Worm (Caenorhabditis elegans) whole organism, L4 larva: ENCODE results near the gene C18E9.5.

ENCODE experiments used
- F37D6.2 ChIP-seq: sonication (generic microtip); optimal IDR thresholded peaks from 2 replicates; lab custom pipeline; 2016; ENCODE audit warnings: mild to moderate bottlenecking, missing genetic modification characterization, missing compliant biosample characterization
- T26A8.4 ChIP-seq: fragments of 200-800 bp; sonication (Bioruptor generic); IDR thresholded peaks from 2 replicates; pipeline ENCODE4 v1.3.6; 2022; ENCODE audit warnings: missing genetic modification characterization, missing compliant biosample characterization
- Y5F2A.4 ChIP-seq: fragments of 200-800 bp; sonication (Bioruptor generic); optimal IDR thresholded peaks from 2 replicates; lab custom pipeline; 2018; ENCODE audit warnings: mild to moderate bottlenecking, missing genetic modification characterization, missing compliant biosample characterization
- Y75B8A.6 ChIP-seq: fragments of 200-800 bp; sonication (Bioruptor generic); IDR thresholded peaks from 2 replicates; pipeline ENCODE4 v1.3.6; 2022; ENCODE audit warnings: missing genetic modification reagents, missing genetic modification characterization, missing compliant biosample characterization
- ZK546.5 ChIP-seq, 2 experiments: sonication (generic microtip); optimal IDR thresholded peaks; 2 replicates each; lab custom pipeline; 2017; ENCODE audit warnings: missing biosample characterization in 2 of 2, missing genetic modification characterization in 2 of 2
- aha-1 ChIP-seq: fragments of 150-350 bp; peaks from one replicate; lab custom pipeline; 2014; ENCODE audit warnings: missing biosample characterization, missing genetic modification characterization
- ceh-44 ChIP-seq: fragments of 200-800 bp; sonication (Bioruptor generic); IDR thresholded peaks from 2 replicates; pipeline ENCODE4 v1.3.6; 2022; ENCODE audit warnings: missing genetic modification reagents, missing genetic modification characterization, missing compliant biosample characterization
- ces-1 ChIP-seq: fragments of 150-350 bp; sonication (generic microtip); optimal IDR thresholded peaks from 4 replicates; lab custom pipeline; 2014; ENCODE audit warnings: missing biosample characterization, missing genetic modification reagents, missing genetic modification characterization
- daf-12 ChIP-seq: fragments of 150-350 bp; optimal IDR thresholded peaks from 2 replicates; lab custom pipeline; 2014; ENCODE audit warnings: missing biosample characterization, missing genetic modification reagents, missing genetic modification characterization
- daf-16 ChIP-seq, 3 experiments: sonication (generic microtip); optimal IDR thresholded peaks; 2 replicates each; lab custom pipeline; 2016 to 2017; ENCODE audit warnings: missing genetic modification characterization in 3 of 3, missing genetic modification reagents in 3 of 3, mild to moderate bottlenecking in 2 of 3, missing compliant biosample characterization in 2 of 3, missing biosample characterization in 1 of 3, moderate library complexity in 1 of 3
- daf-8 ChIP-seq: fragments of 200-800 bp; sonication (Bioruptor generic); IDR thresholded peaks from 2 replicates; pipeline ENCODE4 v1.3.6; 2022; ENCODE audit warnings: missing genetic modification characterization, missing compliant biosample characterization
- egl-27 ChIP-seq: sonication (generic microtip); optimal IDR thresholded peaks from 3 replicates; lab custom pipeline; 2017; ENCODE audit warnings: missing biosample characterization, missing genetic modification reagents, missing genetic modification characterization
- egl-43 ChIP-seq: fragments of 200-800 bp; sonication (Bioruptor generic); IDR thresholded peaks from 2 replicates; pipeline ENCODE4 v1.3.6; 2022; ENCODE audit warnings: missing genetic modification reagents, missing genetic modification characterization, missing compliant biosample characterization
- hlh-11 ChIP-seq: fragments of 200-800 bp; sonication (Bioruptor generic); optimal IDR thresholded peaks from 2 replicates; lab custom pipeline; 2018; ENCODE audit warnings: mild to moderate bottlenecking, missing genetic modification characterization, missing compliant biosample characterization
- lin-13 ChIP-seq: fragments of 150-350 bp; optimal IDR thresholded peaks from 2 replicates; lab custom pipeline; 2014; ENCODE audit warnings: missing biosample characterization, missing genetic modification reagents, missing genetic modification characterization
- lsy-2 ChIP-seq, 2 experiments: fragments of 150-350 bp in 1 of 2; sonication (generic microtip) in 1 of 2; optimal IDR thresholded peaks; 2 replicates each; lab custom pipeline; 2014 to 2017; ENCODE audit warnings: missing biosample characterization in 2 of 2, missing genetic modification characterization in 2 of 2
- madf-9 ChIP-seq: fragments of 200-800 bp; sonication (Bioruptor generic); conservative IDR thresholded peaks from 2 replicates; pipeline ENCODE4 v1.3.6; 2022; ENCODE audit warnings: missing genetic modification reagents, missing genetic modification characterization, missing compliant biosample characterization
- mdt-29 ChIP-seq: fragments of 200-800 bp; sonication (Bioruptor generic); IDR thresholded peaks from 2 replicates; pipeline ENCODE4 v1.3.6; 2022; ENCODE audit warnings: missing genetic modification reagents, missing genetic modification characterization, missing compliant biosample characterization
- mes-2 ChIP-seq: sonication (generic microtip); optimal IDR thresholded peaks from 2 replicates; lab custom pipeline; 2016; ENCODE audit warnings: missing genotype, mild to moderate bottlenecking, missing genetic modification characterization, missing compliant biosample characterization; ENCODE audit not compliant: poor library complexity, severe bottlenecking
- nhr-11 ChIP-seq: fragments of 150-350 bp; optimal IDR thresholded peaks from 2 replicates; lab custom pipeline; 2014; ENCODE audit warnings: missing biosample characterization, missing genetic modification characterization
- nhr-111 ChIP-seq: fragments of 200-800 bp; sonication (Bioruptor generic); optimal IDR thresholded peaks from 2 replicates; lab custom pipeline; 2018; ENCODE audit warnings: mild to moderate bottlenecking, missing genetic modification characterization, missing compliant biosample characterization
- nhr-28 ChIP-seq: fragments of 150-350 bp; optimal IDR thresholded peaks from 2 replicates; lab custom pipeline; 2014; ENCODE audit warnings: missing biosample characterization, missing genetic modification characterization
- pha-4 ChIP-seq, 2 experiments: fragments of 150-350 bp in 1 of 2; fragments of 200-800 bp in 1 of 2; sonication (Bioruptor generic) in 1 of 2; IDR thresholded peaks in 1 of 2; optimal IDR thresholded peaks in 1 of 2; 2 replicates each; pipeline versions ENCODE4 v1.3.6 to Lab custom; 2014 to 2022; ENCODE audit warnings: missing genetic modification characterization in 2 of 2, missing genetic modification reagents in 2 of 2, missing biosample characterization in 1 of 2, missing compliant biosample characterization in 1 of 2
- php-3 ChIP-seq: fragments of 200-800 bp; sonication (Bioruptor generic); IDR thresholded peaks from 2 replicates; pipeline ENCODE4 v1.3.6; 2022; ENCODE audit warnings: missing genetic modification reagents, missing genetic modification characterization, missing compliant biosample characterization
- rbr-2 ChIP-seq: sonication (generic microtip); optimal IDR thresholded peaks from 2 replicates; lab custom pipeline; 2016; ENCODE audit warnings: missing genotype, missing genetic modification characterization, missing compliant biosample characterization
- saeg-2 ChIP-seq: fragments of 200-800 bp; sonication (Bioruptor generic); IDR thresholded peaks from 2 replicates; pipeline ENCODE4 v1.3.6; 2022; ENCODE audit warnings: missing genetic modification reagents, missing genetic modification characterization, missing compliant biosample characterization
- sdz-12 ChIP-seq: fragments of 200-800 bp; sonication (Bioruptor generic); optimal IDR thresholded peaks from 2 replicates; lab custom pipeline; 2018; ENCODE audit warnings: mild to moderate bottlenecking, missing genetic modification characterization, missing compliant biosample characterization
- set-16 ChIP-seq: fragments of 200-800 bp; sonication (Bioruptor generic); IDR thresholded peaks from 2 replicates; pipeline ENCODE4 v1.3.6; 2022; ENCODE audit warnings: missing genetic modification reagents, missing genetic modification characterization, missing compliant biosample characterization
- snpc-1.2 ChIP-seq: fragments of 200-800 bp; sonication (Bioruptor generic); IDR thresholded peaks from 2 replicates; pipeline ENCODE4 v1.3.6; 2022; ENCODE audit warnings: missing genetic modification reagents, missing genetic modification characterization, missing compliant biosample characterization
- unc-62 ChIP-seq, 3 experiments: fragments of 150-350 bp in 1 of 3; sonication (generic microtip); optimal IDR thresholded peaks in 2 of 3; peaks in 1 of 3; 1 replicate in 1 of 3; 2 replicates in 2 of 3; lab custom pipeline; 2014 to 2017; ENCODE audit warnings: missing biosample characterization in 3 of 3, missing genetic modification characterization in 3 of 3, missing genetic modification reagents in 3 of 3, missing genotype in 1 of 3
- vab-7 ChIP-seq: fragments of 200-800 bp; sonication (Bioruptor generic); IDR thresholded peaks from 2 replicates; pipeline ENCODE4 v1.3.6; 2022; ENCODE audit warnings: missing genetic modification reagents, missing genetic modification characterization, missing compliant biosample characterization
- zfp-3 ChIP-seq: fragments of 200-800 bp; sonication (Bioruptor generic); conservative IDR thresholded peaks from 2 replicates; pipeline ENCODE4 v1.3.6; 2022; ENCODE audit warnings: missing genetic modification reagents, missing genetic modification characterization, missing compliant biosample characterization
- ztf-11 ChIP-seq: fragments of 150-350 bp; optimal IDR thresholded peaks from 2 replicates; lab custom pipeline; 2014; ENCODE audit warnings: missing biosample characterization, missing genetic modification characterization

Gene C18E9.5

DNA sequence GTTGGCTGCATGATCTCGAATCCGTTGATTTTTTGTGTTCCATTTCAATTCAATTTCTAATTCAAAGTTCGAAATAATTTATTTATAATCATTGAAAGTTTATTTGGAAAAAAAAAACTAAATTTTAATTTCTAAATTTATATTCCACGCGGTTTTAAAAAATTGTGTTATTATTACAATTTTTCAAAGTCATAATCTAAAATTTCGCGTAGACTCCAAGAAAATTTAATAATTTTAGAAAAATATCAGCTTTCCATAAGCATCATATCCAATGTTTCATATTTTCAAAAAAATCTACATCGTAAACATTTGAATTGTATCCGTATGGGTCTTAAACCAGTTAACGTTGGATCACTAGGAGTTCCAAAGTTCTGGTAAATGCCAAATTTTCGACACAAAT lies 30.6 kb downstream of the C18E9.5 start, which contains the start of gene F44G4.5:
F44G4.5 (minus strand) TSS at position 101 of the 400 bp plus-strand sequence.
- no peak for TF ChIP-seq ZK546.5 (tag; optimal IDR thresholded peaks at IDR 0.05; lab: Kevin White, UChicago)
- TF ChIP-seq nhr-111, result no peak
- TF ChIP-seq madf-9 (GFP tag; lab: Robert Waterston, UW), result no peak
- TF ChIP-seq saeg-2, result no peak
- no peak for TF ChIP-seq sdz-12 (GFP tag; lab: Kevin White, UChicago)
- TF ChIP-seq, all 104 proteins: peak for 0

DNA sequence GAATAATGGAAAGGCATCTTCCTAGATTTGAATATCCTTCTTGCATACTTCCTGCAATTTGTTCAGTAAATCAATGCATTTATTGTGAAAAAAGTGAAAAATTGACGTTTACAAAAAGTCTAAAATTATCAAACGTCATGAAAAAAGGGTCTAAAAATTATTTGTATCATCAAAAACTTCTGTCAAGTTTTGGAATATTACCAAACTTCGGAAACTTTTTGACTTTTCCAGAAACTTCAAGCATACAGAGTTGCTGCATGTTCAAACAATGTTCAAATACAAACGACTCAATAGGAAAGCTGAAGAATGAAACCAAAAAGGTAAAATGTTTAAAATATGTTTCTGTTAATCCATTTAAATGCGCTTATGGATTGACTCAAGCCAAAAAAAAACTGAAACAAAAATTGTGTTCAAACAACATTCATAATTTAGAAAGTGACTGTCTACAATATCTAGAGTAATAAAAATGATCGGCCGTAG lies 32.0 kb downstream of the C18E9.5 start, which contains the start of gene F44G4.6:
F44G4.6 (minus strand) TSS at position 51 of the 480 bp plus-strand sequence.
- TF ChIP-seq ztf-11 (no peak), unc-62 (GFP tag; optimal IDR thresholded peaks at IDR 0.05 in 1 of 2; lab: Kevin White, UChicago) (peak in 1 of 2 experiments; percentile 95), unc-62 (tag; optimal IDR thresholded peaks at IDR 0.05; lab: Kevin White, UChicago) (no peak)

DNA sequence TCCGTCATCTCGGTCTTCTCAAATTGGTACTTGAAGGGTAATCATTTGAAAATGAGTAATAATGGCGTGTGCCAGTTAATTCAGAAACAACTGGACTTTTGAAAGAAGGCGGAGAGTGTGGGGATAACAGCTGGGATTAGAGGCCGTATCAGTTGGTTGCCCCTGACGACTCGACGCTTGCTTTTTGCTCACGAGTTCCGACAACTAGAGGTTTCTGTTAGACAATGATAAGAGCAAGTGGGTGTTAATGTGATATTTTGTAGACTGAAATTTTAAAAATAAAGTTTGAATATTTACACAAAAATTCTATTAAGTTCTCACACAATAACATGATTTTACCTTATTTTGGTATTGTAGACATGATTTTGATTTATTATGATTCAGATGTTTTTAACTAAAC lies 35.3 kb downstream of the C18E9.5 start, which contains the start of gene F44G4.7:
F44G4.7 (minus strand) TSS at position 101 of the 400 bp plus-strand sequence.
- no peak for TF ChIP-seq F37D6.2 (tag; lab: Kevin White, UChicago)
- no peak for TF ChIP-seq vab-7 (GFP tag; lab: Robert Waterston, UW)
- TF ChIP-seq php-3, result no peak
- no peak for TF ChIP-seq T26A8.4
- TF ChIP-seq egl-27 (tag; lab: Kevin White, UChicago), result no peak
- no peak for TF ChIP-seq Y75B8A.6 (GFP tag; lab: Robert Waterston, UW)
- no peak for TF ChIP-seq mdt-29
- TF ChIP-seq nhr-11, result no peak
- TF ChIP-seq lsy-2 (tag; optimal IDR thresholded peaks at IDR 0.05; lab: Kevin White, UChicago), result no peak
- no peak for TF ChIP-seq nhr-28 (tag; lab: Kevin White, UChicago)
- no peak for TF ChIP-seq hlh-11
- no peak for TF ChIP-seq Y5F2A.4
- no peak for TF ChIP-seq lin-13
- TF ChIP-seq daf-12 (tag; lab: Kevin White, UChicago), result no peak
- no peak for TF ChIP-seq snpc-1.2 (GFP tag; lab: Robert Waterston, UW)
- no peak for TF ChIP-seq daf-16 (GFP tag; optimal IDR thresholded peaks at IDR 0.05; lab: Kevin White, UChicago)
- TF ChIP-seq daf-16 (tag; optimal IDR thresholded peaks at IDR 0.05; lab: Kevin White, UChicago), result no peak
- TF ChIP-seq mes-2, result no peak
- no peak for TF ChIP-seq ceh-44 (GFP tag; lab: Robert Waterston, UW)
- no peak for TF ChIP-seq zfp-3 (GFP tag; lab: Robert Waterston, UW)

DNA sequence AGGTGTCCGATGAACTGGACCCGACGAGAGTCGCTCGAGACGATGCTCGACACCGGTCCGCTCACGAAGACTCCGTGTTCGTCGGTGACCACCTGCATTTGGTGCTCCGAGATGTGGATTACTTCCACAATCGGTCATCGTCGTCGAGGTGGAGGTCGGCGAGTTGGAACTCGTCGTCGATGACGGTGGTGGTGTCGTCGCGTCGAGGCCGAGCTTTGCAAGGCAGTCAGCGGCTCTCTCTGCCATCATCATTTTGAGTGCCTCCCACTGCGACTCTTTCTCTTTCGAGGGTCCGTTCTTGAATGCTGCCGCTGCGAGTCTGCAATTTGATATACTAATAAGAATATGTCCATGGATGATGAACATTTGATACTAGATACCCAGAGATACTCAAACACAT lies 38.0 kb downstream of the C18E9.5 start:
- TF ChIP-seq ces-1 (GFP tag; lab: Kevin White, UChicago) (no peak), aha-1 (tag; lab: Kevin White, UChicago) (no peak), lsy-2 (tag; optimal IDR thresholded peaks at IDR 0.05; lab: Kevin White, UChicago) (no peak), nhr-11 (no peak), egl-43 (GFP tag; lab: Robert Waterston, UW) (peak; percentile 67; the same call in 1 of the 2 replicates), set-16 (peak; percentile 87), pha-4 (GFP tag; IDR thresholded peaks at IDR 0.05; lab: Robert Waterston, UW) (no peak), pha-4 (tag; optimal IDR thresholded peaks at IDR 0.05; lab: Kevin White, UChicago) (no peak)
- TF ChIP-seq, all 104 proteins: peak for 2

DNA sequence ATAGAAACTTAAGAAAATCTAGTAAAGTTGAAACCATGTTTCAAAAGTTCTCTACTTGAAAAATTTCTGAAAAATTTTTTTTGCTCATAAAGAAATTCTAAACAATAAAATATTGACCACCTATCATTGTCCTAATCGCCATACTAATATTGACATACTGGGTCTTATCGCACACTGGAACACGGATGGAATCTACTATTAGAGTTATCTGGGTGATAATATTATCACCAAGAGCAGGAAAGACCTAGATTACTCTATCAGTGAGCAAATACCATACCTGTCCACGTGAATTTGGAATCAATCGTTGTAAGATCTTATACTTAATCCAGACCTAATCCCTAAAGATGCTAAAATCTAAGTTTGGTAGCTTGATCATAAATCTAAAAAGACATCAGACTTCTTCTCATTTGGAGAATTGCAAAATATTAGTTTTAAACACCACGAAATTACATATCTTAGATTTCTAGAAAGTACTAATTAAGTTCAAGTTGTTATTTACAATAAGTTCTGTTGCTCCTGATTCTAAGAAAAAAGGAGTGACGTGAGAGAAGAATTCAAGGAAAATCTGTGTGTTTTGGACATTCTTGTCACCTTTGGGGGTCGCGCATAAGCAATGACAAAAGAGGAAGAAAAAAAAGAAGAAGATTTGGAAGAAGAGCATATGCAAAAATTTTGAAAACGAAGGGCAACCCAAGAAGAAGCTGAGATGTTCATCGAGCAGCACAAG lies 40.4 kb downstream of the C18E9.5 start:
- TF ChIP-seq rbr-2 (tag; lab: Kevin White, UChicago) (peak; percentile 10), daf-8 (GFP tag; lab: Robert Waterston, UW) (no peak), nhr-11 (peak; percentile 39), unc-62 (GFP tag; optimal IDR thresholded peaks at IDR 0.05 in 1 of 2; lab: Kevin White, UChicago) (peak in 1 of 2 experiments; percentile 27), unc-62 (tag; optimal IDR thresholded peaks at IDR 0.05; lab: Kevin White, UChicago) (no peak)
